Worm (Caenorhabditis elegans) whole organism, young adult: ENCODE data around the gene str-250.

Experiments
- hlh-12 ChIP-seq: sonication (generic microtip); optimal IDR thresholded peaks from 2 replicates; lab custom pipeline; 2016; ENCODE audit warnings: missing genetic modification characterization, missing compliant biosample characterization
- pha-4 ChIP-seq: fragments of 150-350 bp; sonication (generic microtip); optimal IDR thresholded peaks from 2 replicates; lab custom pipeline; 2014; ENCODE audit warnings: missing biosample characterization, missing genetic modification reagents, missing genetic modification characterization
- rpc-1 ChIP-seq, 2 experiments: fragments of 150-350 bp in 1 of 2; sonication (generic microtip) in 1 of 2; optimal IDR thresholded peaks; 2 replicates each; lab custom pipeline; 2014 to 2018; ENCODE audit warnings: missing biosample characterization in 1 of 2, missing genetic modification characterization in 1 of 2, missing genetic modification reagents in 1 of 2, missing genotype in 1 of 2
- snpc-4 ChIP-seq, 5 experiments: fragments of 150-350 bp in 1 of 5; sonication (generic microtip) in 4 of 5; optimal IDR thresholded peaks; 2 replicates each; lab custom pipeline; 2014 to 2018; ENCODE audit warnings: missing genetic modification characterization in 5 of 5, missing biosample characterization in 3 of 5, antibody characterized with exemption in 2 of 5, mild to moderate bottlenecking in 2 of 5, missing compliant biosample characterization in 2 of 5, missing genotype in 2 of 5, moderate library complexity in 2 of 5, missing genetic modification reagents in 1 of 5
- ztf-28 ChIP-seq: fragments of 200-800 bp; sonication (Bioruptor generic); IDR thresholded peaks from 2 replicates; pipeline ENCODE4 v1.3.6; 2022; ENCODE audit warnings: missing genetic modification reagents, missing genetic modification characterization, missing compliant biosample characterization

DNA sequence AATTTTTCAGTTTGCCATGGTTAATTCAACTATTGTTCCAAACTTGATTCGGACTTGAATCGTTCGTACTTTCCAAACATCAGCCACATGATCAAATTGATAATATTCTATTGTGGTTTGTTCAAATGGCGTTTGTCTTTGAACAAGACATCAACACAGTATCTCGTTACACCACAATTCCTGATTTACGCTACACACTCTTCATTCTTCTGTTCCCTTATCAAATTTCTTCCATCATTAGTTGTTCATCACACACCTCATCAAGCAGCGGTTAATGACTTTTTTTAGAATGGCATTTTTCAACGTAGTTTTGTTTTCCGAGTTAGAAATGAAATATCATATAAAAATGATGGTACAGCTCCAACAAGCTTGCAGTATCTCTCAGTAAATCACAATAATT, 40.2 kb upstream of the str-250 start:
- TF ChIP-seq snpc-4 (GFP tag; optimal IDR thresholded peaks at IDR 0.05; lab: Kevin White, UChicago) (no peak), snpc-4 (tag; optimal IDR thresholded peaks at IDR 0.05; lab: Kevin White, UChicago) (no peak), hlh-12 (tag; lab: Kevin White, UChicago) (no peak), ztf-28 (GFP tag; lab: Robert Waterston, UW) (no peak), rpc-1 (optimal IDR thresholded peaks at IDR 0.05; lab: Kevin White, UChicago) (no peak), rpc-1 (tag; optimal IDR thresholded peaks at IDR 0.05; lab: Kevin White, UChicago) (no peak), pha-4 (tag; lab: Kevin White, UChicago) (no peak)
